Fruit fly (Drosophila melanogaster) whole organism, wandering third instar larva: ENCODE measurements around the gene scny.

Experiments
- CG32264 ChIP-seq: fragments of 200-800 bp; sonication (Bioruptor generic); optimal IDR thresholded peaks from 2 replicates; lab custom pipeline; 2016; ENCODE audit warnings: missing biosample characterization, missing genetic modification characterization
- Dfd ChIP-seq: fragments of >200 bp; optimal IDR thresholded peaks from 2 replicates; lab custom pipeline; 2017; ENCODE audit warnings: missing biosample characterization, missing genetic modification characterization
- Hnf4 ChIP-seq: fragments of 200-800 bp; sonication (Bioruptor generic); optimal IDR thresholded peaks from 2 replicates; lab custom pipeline; 2016; ENCODE audit warnings: missing biosample characterization, mild to moderate bottlenecking, missing genetic modification characterization
- Hr83 ChIP-seq: fragments of 200-300 bp; sonication (Bioruptor generic); optimal IDR thresholded peaks from 2 replicates; lab custom pipeline; 2016; ENCODE audit warnings: missing biosample characterization, mild to moderate bottlenecking, missing genetic modification characterization, moderate library complexity; ENCODE audit not compliant: poor library complexity, severe bottlenecking
- OdsH ChIP-seq: fragments of 200-800 bp; sonication (Bioruptor generic); optimal IDR thresholded peaks from 2 replicates; lab custom pipeline; 2016; ENCODE audit warnings: missing biosample characterization, mild to moderate bottlenecking, missing genetic modification characterization
- foxo ChIP-seq, 2 experiments: fragments of 200-800 bp; sonication (Bioruptor generic); optimal IDR thresholded peaks; 2 replicates in 1 of 2; 3 replicates in 1 of 2; lab custom pipeline; 2016 to 2017; ENCODE audit warnings: missing biosample characterization in 2 of 2, missing genetic modification characterization in 2 of 2
- fru ChIP-seq: fragments of 200-800 bp; sonication (Bioruptor generic); optimal IDR thresholded peaks from 3 replicates; lab custom pipeline; 2016; ENCODE audit warnings: missing biosample characterization, mild to moderate bottlenecking, missing genetic modification characterization
- h ChIP-seq: fragments of 200-800 bp; sonication (Bioruptor generic); optimal IDR thresholded peaks from 3 replicates; lab custom pipeline; 2016; ENCODE audit warnings: missing biosample characterization, mild to moderate bottlenecking, missing genetic modification characterization
- psq ChIP-seq: fragments of 200-800 bp; sonication (Bioruptor generic); optimal IDR thresholded peaks from 3 replicates; lab custom pipeline; 2017; ENCODE audit warnings: missing biosample characterization, mild to moderate bottlenecking, missing genetic modification characterization, moderate library complexity
- usp ChIP-seq: fragments of >200 bp; optimal IDR thresholded peaks from 2 replicates; lab custom pipeline; 2017; ENCODE audit warnings: missing biosample characterization, missing genetic modification characterization

DNA sequence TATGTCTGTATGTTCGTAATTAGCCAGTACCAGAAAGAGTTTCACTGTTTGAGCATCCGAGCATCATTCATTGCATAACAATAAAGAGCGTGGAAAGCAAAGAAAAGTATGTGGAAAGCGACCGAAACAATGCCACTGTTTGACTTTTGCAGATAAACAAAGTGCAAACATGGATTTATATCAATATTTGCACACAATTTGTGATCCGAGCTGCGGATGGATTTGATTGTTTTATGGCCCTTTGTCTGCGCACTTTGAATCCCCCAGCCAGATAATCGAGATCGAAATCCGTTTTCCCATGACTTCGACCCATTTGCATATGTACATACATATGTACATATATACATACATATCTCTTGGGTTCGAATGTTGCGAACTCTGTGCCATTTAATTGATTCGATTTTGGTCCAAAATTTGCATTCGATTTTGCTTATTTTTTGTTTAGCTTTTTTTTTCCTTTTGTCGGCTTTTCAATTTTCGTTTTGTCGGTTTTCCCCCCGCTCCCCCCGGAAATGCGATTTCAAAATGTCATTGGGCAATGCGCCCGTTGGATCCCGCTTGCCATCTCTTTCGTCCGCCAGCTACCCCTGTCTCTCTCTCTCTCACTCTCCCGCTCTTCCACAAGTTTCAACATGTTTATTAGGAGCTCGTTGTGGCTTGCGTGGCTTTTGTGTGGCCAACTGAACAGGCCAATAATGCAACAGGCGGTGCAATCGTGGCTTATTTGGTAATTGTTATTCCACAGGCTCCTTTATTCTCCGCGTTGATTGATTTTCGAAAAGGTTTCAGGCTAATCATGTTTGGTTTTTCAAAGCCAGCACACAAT lies 16.6 kb downstream of the scny start:
- TF ChIP-seq usp (GFP tag; lab: Kevin White, UChicago) (no peak), psq (GFP tag; lab: Kevin White, UChicago) (no peak), Hnf4 (GFP tag; lab: Kevin White, UChicago) (no peak), CG32264 (GFP tag; lab: Kevin White, UChicago) (no peak), Dfd (no peak), Hr83 (GFP tag; lab: Kevin White, UChicago) (no peak), h (GFP tag; lab: Kevin White, UChicago) (no peak), fru (no peak), OdsH (GFP tag; lab: Kevin White, UChicago) (no peak), foxo (GFP tag; optimal IDR thresholded peaks at IDR 0.05; lab: Kevin White, UChicago) (no peak)
